Fruit fly (Drosophila melanogaster): ENCODE data around the gene mfas.

Gene mfas

DNA sequence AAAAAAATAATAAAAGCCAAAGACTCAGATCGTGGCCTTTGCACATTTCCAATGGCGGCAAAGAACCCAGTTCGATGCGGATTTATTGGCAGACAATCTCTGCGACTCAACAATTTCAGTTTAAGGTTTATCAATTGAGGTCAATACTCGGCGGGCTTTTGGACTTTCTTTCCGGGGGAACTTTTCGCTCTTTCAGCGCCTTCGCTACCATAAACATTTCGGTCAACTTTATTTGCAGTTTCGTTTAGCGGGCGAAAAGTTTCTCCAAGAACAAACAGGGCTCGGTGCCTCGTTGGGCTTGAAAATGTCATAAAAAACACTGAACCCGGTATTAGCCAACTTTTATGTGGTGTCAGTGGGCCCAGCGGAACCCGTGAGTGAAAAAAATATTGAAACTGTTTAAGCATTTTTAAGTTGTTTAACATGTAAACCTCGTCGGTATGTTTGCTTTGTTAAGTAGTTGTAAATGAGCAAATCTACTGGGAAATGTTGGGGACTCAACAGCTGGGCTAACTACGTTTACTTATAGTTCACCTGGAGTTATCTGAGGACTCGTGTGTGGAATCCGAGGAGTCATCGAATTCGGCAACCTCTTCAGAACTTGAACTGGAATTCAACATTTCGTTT, 1.5 kb downstream of the mfas start:
- TF ChIP-seq ttk (optimal IDR thresholded peaks at IDR 0.05) (no peak), h (optimal IDR thresholded peaks at IDR 0.05) (no peak), Sin3A (optimal IDR thresholded peaks at IDR 0.05) (no peak), insv (optimal IDR thresholded peaks at IDR 0.05) (no peak), psq (optimal IDR thresholded peaks at IDR 0.05) (no peak)

DNA sequence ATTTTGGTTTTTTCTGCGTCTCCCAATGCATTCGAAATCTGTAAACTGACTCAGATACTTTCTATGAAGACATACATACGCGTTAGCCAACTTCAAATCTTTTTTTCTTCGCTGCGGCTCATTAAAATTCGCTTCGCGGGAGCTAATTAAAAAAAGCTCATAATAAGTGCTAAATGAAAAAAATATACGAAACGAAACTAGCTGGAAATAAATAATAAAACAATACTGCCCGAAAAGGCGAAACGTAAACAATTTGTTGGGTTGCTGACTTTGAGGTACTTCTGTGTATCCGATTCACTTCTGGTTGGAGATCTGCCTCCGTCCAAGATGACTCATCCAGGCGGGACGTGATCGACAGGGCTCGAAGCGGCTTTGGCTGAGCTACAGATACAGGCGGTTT, 3.1 kb downstream of the mfas start:
- no peak for TF ChIP-seq ttk (optimal IDR thresholded peaks at IDR 0.05)
- TF ChIP-seq psq (optimal IDR thresholded peaks at IDR 0.05) = no peak
- TF ChIP-seq Myc (optimal IDR thresholded peaks at IDR 0.05) = no peak
- TF ChIP-seq Sin3A (optimal IDR thresholded peaks at IDR 0.05) = no peak
- TF ChIP-seq insv (optimal IDR thresholded peaks at IDR 0.05) = no peak
- no peak for TF ChIP-seq h (optimal IDR thresholded peaks at IDR 0.05)

DNA sequence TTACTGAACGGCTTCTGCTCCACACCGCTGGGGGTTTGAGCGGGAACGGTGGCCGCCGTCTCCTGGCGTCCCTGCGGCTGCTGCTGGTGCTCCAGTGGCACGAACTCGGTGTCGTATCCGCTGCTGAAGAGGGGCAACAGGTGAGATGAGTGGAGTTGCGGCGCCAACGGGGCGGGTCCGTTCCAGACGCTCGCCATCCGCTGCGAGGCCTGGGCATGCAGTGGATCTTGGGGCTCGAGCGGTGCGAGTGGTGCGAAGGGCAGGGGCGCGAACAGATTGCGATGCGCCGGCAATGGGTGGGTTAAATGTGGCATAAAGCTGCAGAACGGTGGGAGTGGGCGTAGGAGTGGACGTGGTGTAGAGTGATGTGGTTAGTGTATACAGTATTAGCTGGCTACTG, 3.9 kb downstream of the mfas start:
- TF ChIP-seq insv (optimal IDR thresholded peaks at IDR 0.05) (no peak), Myc (optimal IDR thresholded peaks at IDR 0.05) (no peak), ttk (optimal IDR thresholded peaks at IDR 0.05) (no peak), h (optimal IDR thresholded peaks at IDR 0.05) (no peak), Sin3A (optimal IDR thresholded peaks at IDR 0.05) (no peak), psq (optimal IDR thresholded peaks at IDR 0.05) (no peak)

DNA sequence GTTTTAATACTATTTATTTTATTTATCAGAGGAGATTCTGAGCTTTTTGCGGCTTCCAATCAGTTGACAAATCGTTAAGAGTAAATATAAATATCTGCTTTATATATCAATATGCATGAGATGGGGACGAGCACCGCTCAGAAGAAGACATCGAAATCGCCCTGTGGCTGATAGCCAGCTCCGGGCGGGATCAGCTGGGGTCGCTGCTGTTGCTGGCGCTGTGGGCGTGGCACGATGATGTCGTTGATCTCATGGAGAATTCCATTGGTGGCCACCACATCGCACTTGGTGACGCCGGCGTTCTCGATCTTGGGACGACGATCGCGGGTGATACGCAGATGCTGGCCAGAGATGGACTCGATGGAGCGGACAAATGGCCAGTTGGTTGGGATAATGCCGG, 8.3 kb downstream of the mfas start:
- no peak for TF ChIP-seq ttk (optimal IDR thresholded peaks at IDR 0.05)
- no peak for TF ChIP-seq Myc (optimal IDR thresholded peaks at IDR 0.05)
- no peak for TF ChIP-seq insv (optimal IDR thresholded peaks at IDR 0.05)
- TF ChIP-seq Sin3A (optimal IDR thresholded peaks at IDR 0.05) = no peak

DNA sequence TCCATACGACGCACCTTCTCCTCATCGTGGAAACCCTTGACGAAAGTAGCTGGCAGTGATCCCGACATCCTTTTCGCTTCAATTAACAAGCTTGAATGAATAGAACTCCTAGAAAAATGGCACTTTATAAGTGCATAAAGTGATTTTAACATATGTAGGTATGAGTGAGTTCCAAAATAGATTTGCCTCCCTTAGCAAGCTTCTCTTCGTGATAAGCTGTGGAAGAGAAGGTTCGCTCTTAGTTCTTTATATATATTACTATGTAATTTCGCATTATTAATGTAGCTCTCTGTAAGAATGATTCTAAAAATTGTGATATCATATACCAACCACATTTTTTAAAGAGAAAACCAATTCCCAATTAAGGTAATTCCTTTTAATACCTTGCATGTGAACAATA, 8.7 kb downstream of the mfas start, which contains the start of gene CG3397:
TSS of gene CG3397 (minus strand) at position 101 of the 400 bp plus-strand sequence.
- TF ChIP-seq ttk (optimal IDR thresholded peaks at IDR 0.05) = no peak
- no peak for TF ChIP-seq Sin3A (optimal IDR thresholded peaks at IDR 0.05)
- TF ChIP-seq h (optimal IDR thresholded peaks at IDR 0.05) = no peak
- no peak for TF ChIP-seq psq (optimal IDR thresholded peaks at IDR 0.05)
- no peak for TF ChIP-seq insv (optimal IDR thresholded peaks at IDR 0.05)
- TF ChIP-seq Myc (optimal IDR thresholded peaks at IDR 0.05) = no peak

DNA sequence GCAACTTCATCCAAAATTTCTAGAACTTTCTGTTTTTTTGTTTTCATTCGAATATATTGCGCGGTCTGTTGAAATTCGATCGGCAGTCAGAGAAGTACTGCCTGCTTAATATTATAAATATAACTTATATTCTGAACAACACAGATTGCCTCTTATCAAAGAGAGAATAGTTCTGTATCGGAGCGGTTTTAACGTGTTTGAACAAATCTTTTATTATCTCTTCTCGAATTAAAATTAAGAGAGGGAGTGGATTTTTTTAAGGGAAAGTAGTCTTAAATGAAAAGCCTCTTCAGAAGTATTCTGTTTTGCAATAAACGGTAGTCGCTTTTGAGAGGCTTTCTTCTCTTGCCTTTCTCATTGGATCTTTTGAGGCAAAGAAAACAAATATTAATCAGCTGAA, 10.6 kb downstream of the mfas start:
- TF ChIP-seq psq (optimal IDR thresholded peaks at IDR 0.05) (no peak), h (optimal IDR thresholded peaks at IDR 0.05) (no peak), Myc (optimal IDR thresholded peaks at IDR 0.05) (no peak), ttk (optimal IDR thresholded peaks at IDR 0.05) (no peak), Sin3A (optimal IDR thresholded peaks at IDR 0.05) (no peak), insv (optimal IDR thresholded peaks at IDR 0.05) (no peak)

DNA sequence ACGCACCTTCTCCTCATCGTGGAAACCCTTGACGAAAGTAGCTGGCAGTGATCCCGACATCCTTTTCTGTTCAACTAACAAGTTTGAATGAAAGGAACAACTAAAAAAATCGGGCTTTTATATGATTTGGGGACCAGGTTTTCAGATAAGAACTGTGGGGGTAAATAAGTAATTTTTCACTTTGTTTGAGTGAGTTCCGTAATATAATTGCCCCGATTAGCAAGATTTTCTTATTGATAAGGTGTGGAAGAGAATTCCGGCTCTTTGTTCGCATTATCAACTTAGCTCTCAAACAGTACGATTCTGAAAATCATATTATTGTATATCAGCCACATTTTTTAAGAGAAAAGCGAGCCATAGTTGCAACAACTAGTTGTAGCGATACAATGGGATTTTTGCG, 11.2 kb downstream of the mfas start, which contains the start of gene CG12224:
TSS of gene CG12224 (minus strand) at position 101 of the 400 bp plus-strand sequence.
- TF ChIP-seq ttk (optimal IDR thresholded peaks at IDR 0.05) (no peak), h (optimal IDR thresholded peaks at IDR 0.05) (no peak), Myc (optimal IDR thresholded peaks at IDR 0.05) (no peak), psq (optimal IDR thresholded peaks at IDR 0.05) (no peak), insv (optimal IDR thresholded peaks at IDR 0.05) (no peak), Sin3A (optimal IDR thresholded peaks at IDR 0.05) (no peak)

DNA sequence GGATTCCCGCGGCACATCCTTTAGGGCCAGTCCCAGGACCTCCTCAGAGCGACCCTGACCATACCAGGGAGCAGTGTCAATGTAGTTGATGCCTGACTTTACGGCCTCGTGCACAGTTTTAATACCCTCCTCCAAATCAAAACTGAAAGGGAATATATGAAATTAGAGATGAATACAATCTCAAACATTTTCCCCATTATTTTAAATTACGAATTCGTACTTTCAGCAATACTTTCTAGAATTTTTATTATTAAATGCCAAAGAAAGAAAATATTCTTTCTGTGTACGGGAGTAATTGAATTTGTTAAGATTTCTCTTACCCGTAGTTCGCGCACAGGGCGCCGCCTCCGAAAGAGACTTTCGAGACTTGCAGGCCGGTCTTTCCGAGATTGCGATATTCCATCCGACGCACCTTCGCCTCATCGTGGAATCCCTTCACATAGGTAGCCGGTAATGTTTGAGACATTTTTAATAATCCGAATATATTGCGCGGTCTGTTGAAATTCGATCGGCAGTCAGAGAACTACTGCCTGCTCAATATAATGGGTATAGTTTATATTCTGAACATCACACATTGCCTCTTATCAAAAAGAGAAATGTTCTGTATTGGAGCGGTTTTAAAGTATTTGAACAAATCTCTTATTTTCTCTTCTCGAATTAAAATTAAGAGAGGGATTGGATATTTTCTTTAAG, 13.1 kb downstream of the mfas start, which contains the start of gene CG18547:
TSS of gene CG18547 (minus strand) at position 512 of the 693 bp plus-strand sequence.
- no peak for TF ChIP-seq ttk (optimal IDR thresholded peaks at IDR 0.05)
- no peak for TF ChIP-seq psq (optimal IDR thresholded peaks at IDR 0.05)
- no peak for TF ChIP-seq insv (optimal IDR thresholded peaks at IDR 0.05)
- no peak for TF ChIP-seq h (optimal IDR thresholded peaks at IDR 0.05)
- no peak for TF ChIP-seq Myc (optimal IDR thresholded peaks at IDR 0.05)
- no peak for TF ChIP-seq Sin3A (optimal IDR thresholded peaks at IDR 0.05)

DNA sequence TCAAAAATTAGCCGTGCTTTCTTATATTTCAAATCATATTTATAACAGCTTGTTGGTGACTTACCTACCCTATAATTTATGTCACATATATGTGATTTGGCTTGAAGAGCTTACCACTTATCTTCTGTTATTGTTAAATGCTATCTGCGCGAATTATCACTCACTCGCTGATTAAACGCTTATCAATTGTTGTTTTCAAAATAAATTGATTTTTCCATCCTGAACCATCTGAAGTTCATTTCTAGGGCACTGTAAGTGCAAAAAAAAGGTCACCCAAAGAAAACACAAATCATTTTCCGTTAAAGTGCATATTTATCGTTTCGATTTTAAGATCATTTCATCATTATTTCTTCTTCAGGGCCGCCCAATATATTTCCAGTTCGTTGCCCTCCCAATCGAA, 14.8 kb downstream of the mfas start:
- TF ChIP-seq Sin3A (optimal IDR thresholded peaks at IDR 0.05) (no peak), insv (optimal IDR thresholded peaks at IDR 0.05) (no peak), Myc (optimal IDR thresholded peaks at IDR 0.05) (no peak), h (optimal IDR thresholded peaks at IDR 0.05) (no peak), ttk (optimal IDR thresholded peaks at IDR 0.05) (no peak), psq (optimal IDR thresholded peaks at IDR 0.05) (no peak)

DNA sequence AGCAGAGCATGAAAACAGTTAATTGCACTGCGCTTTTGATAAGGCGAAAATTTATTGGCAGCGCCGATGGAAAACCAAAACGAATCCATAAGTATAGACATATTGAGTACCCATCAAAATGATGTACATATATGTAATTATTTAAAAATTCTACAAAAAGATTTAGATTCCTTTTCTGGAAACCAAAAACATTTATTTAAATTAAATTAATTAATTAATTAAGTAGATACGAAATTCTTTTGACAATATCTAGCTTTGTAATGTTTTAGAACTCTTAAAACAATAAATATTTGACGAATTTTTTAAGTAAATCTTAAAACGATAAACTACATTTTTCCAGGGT, 15.8 kb downstream of the mfas start:
- TF ChIP-seq psq (optimal IDR thresholded peaks at IDR 0.05) = no peak
- TF ChIP-seq h (optimal IDR thresholded peaks at IDR 0.05) = no peak

DNA sequence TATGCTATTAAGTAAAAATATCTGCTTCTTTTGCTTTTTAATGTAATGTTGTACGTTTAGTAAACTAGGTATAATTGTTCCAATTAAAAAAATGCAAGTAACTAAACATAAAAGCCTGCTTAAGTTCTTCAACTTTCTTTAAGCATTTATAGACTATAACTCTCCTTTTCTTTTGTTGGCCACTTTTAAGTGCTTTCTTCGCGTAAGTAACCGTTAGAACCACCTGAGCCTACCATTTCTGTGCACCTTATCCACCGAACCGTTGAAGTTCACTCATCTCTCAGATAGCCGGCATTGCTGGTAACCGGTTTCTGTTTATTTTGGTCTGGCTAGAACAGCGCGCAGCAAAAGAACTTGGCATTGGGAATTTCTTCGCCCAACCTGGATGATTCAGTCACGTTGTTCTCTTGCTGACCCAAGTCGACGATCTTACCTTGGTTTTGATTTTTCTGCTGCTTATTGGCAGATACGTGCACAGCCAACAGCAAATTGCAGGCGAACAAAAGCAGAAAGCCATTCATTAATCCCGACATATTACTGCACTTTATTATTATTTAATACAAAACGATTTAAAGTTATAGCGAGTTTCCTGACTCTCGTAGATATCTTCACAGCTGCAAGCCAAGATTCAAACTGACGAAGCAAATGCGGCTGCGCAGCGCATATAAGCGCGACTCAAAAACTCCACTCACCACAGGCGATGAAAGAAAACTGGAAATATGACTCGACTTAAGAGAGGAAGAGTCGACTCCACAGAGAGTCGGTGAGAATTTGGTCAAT, 16.4 kb downstream of the mfas start, which contains the start of gene CG10005:
TSS of gene CG10005 (minus strand) at position 642 of the 780 bp plus-strand sequence.
- no peak for TF ChIP-seq psq (optimal IDR thresholded peaks at IDR 0.05)
- TF ChIP-seq Sin3A (optimal IDR thresholded peaks at IDR 0.05) = no peak
- no peak for TF ChIP-seq h (optimal IDR thresholded peaks at IDR 0.05)
- TF ChIP-seq insv (optimal IDR thresholded peaks at IDR 0.05) = no peak
- TF ChIP-seq Myc (optimal IDR thresholded peaks at IDR 0.05) = no peak
- no peak for TF ChIP-seq ttk (optimal IDR thresholded peaks at IDR 0.05)

DNA sequence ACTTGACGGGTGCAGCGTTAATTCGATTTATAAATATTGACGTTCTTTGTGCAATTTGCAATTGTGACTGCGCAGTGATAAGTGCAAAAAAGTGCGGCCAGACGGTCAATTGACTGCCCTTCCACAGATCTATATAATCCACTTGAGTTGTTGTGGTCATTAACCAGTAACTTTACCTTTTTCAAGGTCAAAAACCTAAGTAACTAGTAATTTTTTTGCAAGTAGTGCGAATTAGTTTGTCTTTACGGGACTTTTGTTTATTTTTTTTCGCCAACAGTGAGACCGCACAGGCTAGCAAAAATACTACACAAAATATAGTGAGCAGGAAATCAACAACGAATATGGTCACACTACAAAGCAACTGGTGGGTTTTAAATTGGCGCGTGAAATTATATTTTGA, 18.5 kb downstream of the mfas start, which contains the start of gene Tango9:
TSS of gene Tango9 (minus strand) at position 280 of the 400 bp plus-strand sequence.
- TF ChIP-seq psq (optimal IDR thresholded peaks at IDR 0.05) (no peak), Sin3A (optimal IDR thresholded peaks at IDR 0.05) (no peak), ttk (optimal IDR thresholded peaks at IDR 0.05) (no peak), insv (optimal IDR thresholded peaks at IDR 0.05) (no peak), Myc (optimal IDR thresholded peaks at IDR 0.05) (no peak), h (optimal IDR thresholded peaks at IDR 0.05) (no peak)

All from Kc167 (cell line).